Worm (Caenorhabditis elegans) whole organism, young adult: ENCODE measurements around the gene mrps-26.
A peak's percentile ranks its signal among the peaks of the same experiment; 100 is the strongest.

Source experiments
- F39B2.1 ChIP-seq: fragments of 200-800 bp; sonication (Bioruptor generic); IDR thresholded peaks from 2 replicates; pipeline ENCODE4 v1.3.6; 2022; ENCODE audit warnings: missing genetic modification reagents, missing genetic modification characterization, missing compliant biosample characterization
- F57C9.4 ChIP-seq: sonication (generic microtip); optimal IDR thresholded peaks from 2 replicates; lab custom pipeline; 2017; ENCODE audit warnings: mild to moderate bottlenecking, missing genetic modification characterization, missing compliant biosample characterization
- Y53F4B.3 ChIP-seq: fragments of 200-800 bp; sonication (Bioruptor generic); IDR thresholded peaks from 2 replicates; pipeline ENCODE4 v1.3.6; 2022; ENCODE audit warnings: missing genetic modification reagents, missing genetic modification characterization, missing compliant biosample characterization
- Y56A3A.18 ChIP-seq: fragments of 200-800 bp; sonication (Bioruptor generic); IDR thresholded peaks from 2 replicates; pipeline ENCODE4 v1.3.6; 2022; ENCODE audit warnings: missing genetic modification reagents, missing genetic modification characterization, missing compliant biosample characterization
- ama-1 ChIP-seq, 3 experiments: fragments of 150-350 bp in 1 of 3; sonication (generic microtip) in 2 of 3; optimal IDR thresholded peaks; 2 replicates each; lab custom pipeline; 2014 to 2018; ENCODE audit warnings: missing biosample characterization in 2 of 3, missing genetic modification characterization in 2 of 3, missing genetic modification reagents in 2 of 3
- ceh-91 ChIP-seq: fragments of 200-800 bp; sonication (Bioruptor generic); IDR thresholded peaks from 2 replicates; pipeline ENCODE4 v1.3.6; 2022; ENCODE audit warnings: missing genetic modification reagents, missing genetic modification characterization, missing compliant biosample characterization
- dpl-1 ChIP-seq: fragments of 150-350 bp; optimal IDR thresholded peaks from 2 replicates; lab custom pipeline; 2014; ENCODE audit warnings: missing biosample characterization, missing genetic modification reagents, missing genetic modification characterization
- hsf-1 ChIP-seq: fragments of 200-800 bp; sonication (Bioruptor generic); IDR thresholded peaks from 2 replicates; pipeline ENCODE4 v1.3.6; 2022; ENCODE audit warnings: missing genetic modification reagents, missing genetic modification characterization, missing compliant biosample characterization
- lin-35 ChIP-seq, 3 experiments: fragments of 150-350 bp in 2 of 3; sonication (generic microtip) in 1 of 3; optimal IDR thresholded peaks; 2 replicates each; lab custom pipeline; 2014 to 2018; ENCODE audit warnings: missing biosample characterization in 3 of 3, missing genetic modification characterization in 3 of 3, missing genetic modification reagents in 3 of 3
- mel-28 ChIP-seq: sonication (generic microtip); optimal IDR thresholded peaks from 2 replicates; lab custom pipeline; 2016; ENCODE audit warnings: borderline replicate concordance, mild to moderate bottlenecking, missing genetic modification characterization, missing compliant biosample characterization
- unc-130 ChIP-seq: sonication (generic microtip); optimal IDR thresholded peaks from 2 replicates; lab custom pipeline; 2016; ENCODE audit warnings: missing genetic modification reagents, missing genetic modification characterization, missing compliant biosample characterization
- ztf-28 ChIP-seq: fragments of 200-800 bp; sonication (Bioruptor generic); IDR thresholded peaks from 2 replicates; pipeline ENCODE4 v1.3.6; 2022; ENCODE audit warnings: missing genetic modification reagents, missing genetic modification characterization, missing compliant biosample characterization

DNA sequence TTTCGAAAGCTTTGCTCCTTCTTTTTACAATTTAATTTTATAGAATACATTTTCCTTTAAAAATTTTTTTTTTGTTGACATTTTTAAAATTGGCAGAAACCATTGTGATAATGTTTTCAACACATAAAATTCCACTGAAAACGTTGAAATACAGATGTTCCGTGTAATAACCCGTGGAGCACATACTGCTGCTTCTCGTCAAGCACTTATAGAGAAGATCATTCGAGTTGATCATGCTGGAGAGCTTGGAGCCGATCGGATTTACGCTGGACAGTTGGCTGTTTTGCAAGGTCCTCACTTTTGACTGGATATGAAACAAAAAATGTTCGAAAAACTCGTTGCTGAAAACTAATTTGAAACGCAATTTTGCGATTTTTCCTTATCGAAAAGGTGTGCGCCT lies 43.3 kb downstream of the mrps-26 start, which contains the start of gene clk-1:
- TF ChIP-seq lin-35 (GFP tag; optimal IDR thresholded peaks at IDR 0.05; lab: Kevin White, UChicago) (no peak), ama-1 (optimal IDR thresholded peaks at IDR 0.05; lab: Kevin White, UChicago) (no peak), ama-1 (GFP tag; optimal IDR thresholded peaks at IDR 0.05; lab: Kevin White, UChicago) (no peak), F57C9.4 (no peak), F39B2.1 (GFP tag; lab: Robert Waterston, UW) (no peak), dpl-1 (GFP tag; lab: Kevin White, UChicago) (no peak), Y56A3A.18 (GFP tag; lab: Robert Waterston, UW) (no peak), hsf-1 (0 out of 2 replicates have a peak, but pooled peaks have one; percentile 55), unc-130 (GFP tag; lab: Kevin White, UChicago) (no peak), ztf-28 (GFP tag; lab: Robert Waterston, UW) (no peak), Y53F4B.3 (GFP tag; lab: Robert Waterston, UW) (no peak), ceh-91 (GFP tag; lab: Robert Waterston, UW) (no peak), mel-28 (tag; lab: Kevin White, UChicago) (no peak)
